Worm (Caenorhabditis elegans): ENCODE measurements around the gene mdt-8.

Gene mdt-8

ce11 chrII:11569213-11569868 lies 35.7 kb upstream of the mdt-8 start, which contains the start of the genes F54D5.23 and F54D5.4:
Gene F54D5.23, minus strand, starts transcription at chrII:11569287.
Gene F54D5.4, plus strand, starts transcription at chrII:11569818.
- TF ChIP-seq tbx-37 (GFP tag; conservative IDR thresholded peaks at IDR 0.05), result no peak
- TF ChIP-seq flt-1 (GFP tag; IDR thresholded peaks at IDR 0.05), result no peak
- TF ChIP-seq B0310.2 (tag; optimal IDR thresholded peaks at IDR 0.05), result no peak
- TF ChIP-seq hmg-4 (GFP tag; optimal IDR thresholded peaks at IDR 0.05), result no peak
- TF ChIP-seq tra-4 (tag; optimal IDR thresholded peaks at IDR 0.05), result no peak
- no peak for TF ChIP-seq tbx-11 (GFP tag; IDR thresholded peaks at IDR 0.05)
- no peak for TF ChIP-seq F13C5.2 (tag; optimal IDR thresholded peaks at IDR 0.05)
- no peak for TF ChIP-seq ama-1 (optimal IDR thresholded peaks at IDR 0.05)
- TF ChIP-seq scrt-1 (GFP tag; IDR thresholded peaks at IDR 0.05), result no peak
- TF ChIP-seq ceh-13 (GFP tag; optimal IDR thresholded peaks at IDR 0.05), result no peak
- no peak for TF ChIP-seq ceh-36 (tag; optimal IDR thresholded peaks at IDR 0.05)
- no peak for TF ChIP-seq ets-7 (tag; optimal IDR thresholded peaks at IDR 0.05)

DNA sequence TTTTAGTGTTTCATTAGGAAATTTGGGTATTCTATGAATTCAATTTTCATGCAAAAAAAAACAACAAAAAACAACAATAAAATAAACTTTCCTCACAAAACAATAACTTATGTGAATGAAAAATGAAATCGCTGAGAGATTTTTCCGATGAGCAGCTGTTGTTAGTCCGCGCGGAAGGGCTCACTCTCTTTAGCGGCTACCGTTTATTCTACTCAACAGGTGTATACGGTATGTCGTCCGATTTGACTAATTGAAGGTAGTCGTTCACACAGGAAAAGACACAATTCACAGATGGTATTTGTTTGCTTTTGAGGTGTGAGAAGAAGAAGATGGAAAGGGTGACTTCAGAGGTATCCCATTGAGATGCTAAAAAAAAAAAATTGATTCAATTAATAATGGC lies 35.1 kb upstream of the mdt-8 start:
- TF ChIP-seq tra-4 (tag; optimal IDR thresholded peaks at IDR 0.05), result no peak
- TF ChIP-seq B0310.2 (tag; optimal IDR thresholded peaks at IDR 0.05), result no peak
- no peak for TF ChIP-seq tbx-37 (GFP tag; conservative IDR thresholded peaks at IDR 0.05)
- TF ChIP-seq ceh-13 (GFP tag; optimal IDR thresholded peaks at IDR 0.05), result no peak
- no peak for TF ChIP-seq ceh-36 (tag; optimal IDR thresholded peaks at IDR 0.05)

DNA sequence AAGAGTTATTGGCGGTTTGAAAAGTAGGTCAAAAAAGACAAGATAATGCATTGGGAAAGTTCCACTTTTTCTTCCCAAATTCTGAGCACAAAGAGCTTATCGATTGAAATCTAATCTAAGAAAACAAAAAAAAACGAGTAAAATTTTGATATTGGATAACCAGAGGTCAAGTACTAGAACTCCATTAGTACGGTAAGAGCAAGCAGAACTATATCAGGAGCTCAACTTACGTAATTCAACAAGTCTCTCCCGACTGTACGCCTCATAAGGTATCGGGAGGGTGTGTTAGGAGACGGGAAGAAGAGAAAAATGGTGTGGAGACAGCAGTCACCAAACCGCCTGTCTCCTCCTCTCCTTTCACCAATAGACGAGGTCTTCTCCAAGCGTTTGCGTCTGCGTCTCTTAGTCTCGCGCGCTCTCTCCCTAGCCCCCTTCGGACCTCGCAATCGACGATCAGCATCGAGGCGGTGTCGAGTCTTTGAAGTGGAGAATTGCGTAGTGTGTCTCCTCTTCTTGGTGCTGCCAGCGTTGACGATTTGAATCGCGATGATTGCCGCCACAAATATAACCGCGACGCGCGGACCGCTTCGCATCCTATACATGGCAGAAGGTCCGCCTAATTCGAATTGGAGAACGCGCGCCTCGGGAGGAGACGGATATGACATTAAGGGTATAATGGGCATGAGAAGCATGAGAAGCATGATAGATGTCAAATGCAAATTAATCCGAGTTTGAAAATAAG lies 33.5 kb upstream of the mdt-8 start, which contains the start of gene F54D5.5:
F54D5.5 (minus strand) TSS at position 51 of the 742 bp plus-strand sequence.
- peak; percentile 16 for TF ChIP-seq F13C5.2 (tag; optimal IDR thresholded peaks at IDR 0.05)
- TF ChIP-seq ama-1 (optimal IDR thresholded peaks at IDR 0.05), result no peak
- TF ChIP-seq pes-1 (GFP tag; IDR thresholded peaks at IDR 0.05), result 0 out of 2 replicates have a peak, but pooled peaks have one; percentile 18
- TF ChIP-seq aly-1 (tag; optimal IDR thresholded peaks at IDR 0.05), result no peak
- TF ChIP-seq hmbx-1 (tag; optimal IDR thresholded peaks at IDR 0.05), result no peak
- TF ChIP-seq B0310.2 (tag; optimal IDR thresholded peaks at IDR 0.05), result no peak
- no peak for TF ChIP-seq ets-7 (tag; optimal IDR thresholded peaks at IDR 0.05)
- TF ChIP-seq ceh-36 (tag; optimal IDR thresholded peaks at IDR 0.05), result no peak
- peak; percentile 27; the same call in 1 of the 2 replicates for TF ChIP-seq flt-1 (GFP tag; IDR thresholded peaks at IDR 0.05)
- no peak for TF ChIP-seq scrt-1 (GFP tag; IDR thresholded peaks at IDR 0.05)
- 0 out of 2 replicates have a peak, but pooled peaks have one; percentile 38 for TF ChIP-seq sea-1 (GFP tag; conservative IDR thresholded peaks at IDR 0.05)
- TF ChIP-seq hmg-4 (GFP tag; optimal IDR thresholded peaks at IDR 0.05), result peak; percentile 87
- TF ChIP-seq tra-4 (tag; optimal IDR thresholded peaks at IDR 0.05), result no peak
- TF ChIP-seq tbx-37 (GFP tag; conservative IDR thresholded peaks at IDR 0.05), result no peak
- no peak for TF ChIP-seq ceh-13 (GFP tag; optimal IDR thresholded peaks at IDR 0.05)
- 0 out of 2 replicates have a peak, but pooled peaks have one; percentile 49 for TF ChIP-seq tbx-11 (GFP tag; IDR thresholded peaks at IDR 0.05)
- no peak for TF ChIP-seq hnd-1 (tag; optimal IDR thresholded peaks at IDR 0.05)

- TF ChIP-seq F13C5.2 (tag; optimal IDR thresholded peaks at IDR 0.05), result no peak
- TF ChIP-seq sea-1 (GFP tag; conservative IDR thresholded peaks at IDR 0.05), result no peak
- TF ChIP-seq tbx-11 (GFP tag; IDR thresholded peaks at IDR 0.05), result no peak
- no peak for TF ChIP-seq ets-7 (tag; optimal IDR thresholded peaks at IDR 0.05)
- TF ChIP-seq scrt-1 (GFP tag; IDR thresholded peaks at IDR 0.05), result no peak
- no peak for TF ChIP-seq pes-1 (GFP tag; IDR thresholded peaks at IDR 0.05)
- no peak for TF ChIP-seq B0310.2 (tag; optimal IDR thresholded peaks at IDR 0.05)
- no peak for TF ChIP-seq aly-1 (tag; optimal IDR thresholded peaks at IDR 0.05)
- TF ChIP-seq ceh-36 (tag; optimal IDR thresholded peaks at IDR 0.05), result no peak
- no peak for TF ChIP-seq hmg-4 (GFP tag; optimal IDR thresholded peaks at IDR 0.05)
- TF ChIP-seq ceh-13 (GFP tag; optimal IDR thresholded peaks at IDR 0.05), result no peak
- TF ChIP-seq tbx-37 (GFP tag; conservative IDR thresholded peaks at IDR 0.05), result no peak
- no peak for TF ChIP-seq hmbx-1 (tag; optimal IDR thresholded peaks at IDR 0.05)
- TF ChIP-seq ama-1 (optimal IDR thresholded peaks at IDR 0.05), result no peak
- no peak for TF ChIP-seq hnd-1 (tag; optimal IDR thresholded peaks at IDR 0.05)
- no peak for TF ChIP-seq tra-4 (tag; optimal IDR thresholded peaks at IDR 0.05)
- no peak for TF ChIP-seq flt-1 (GFP tag; IDR thresholded peaks at IDR 0.05)
Observed at ce11 chrII:11564127-11564526, 30.5 kb upstream of the mdt-8 start, which contains the start of gene F54D5.15. Gene F54D5.15, minus strand, starts transcription at chrII:11564227.

DNA sequence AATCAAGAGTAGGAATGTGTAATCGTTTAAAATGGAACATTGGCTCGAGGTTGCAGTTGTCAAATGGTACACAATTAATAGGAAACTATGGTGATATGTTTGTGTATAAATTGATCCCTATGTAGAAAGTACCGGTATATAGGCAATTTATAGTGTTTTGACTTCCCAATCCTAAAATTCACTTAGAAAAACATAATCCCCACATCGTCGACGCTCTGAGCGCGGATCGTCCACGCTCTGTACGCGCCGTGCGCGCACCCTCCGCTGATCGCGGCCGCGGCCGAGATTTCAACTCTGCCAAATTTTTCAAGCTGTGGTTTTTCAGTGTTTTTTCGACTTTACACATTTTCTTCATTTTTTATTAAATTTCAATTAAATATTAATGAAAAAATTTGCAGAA lies 22.7 kb upstream of the mdt-8 start, which contains the start of gene F54D5.17:
F54D5.17 (plus strand) TSS at position 301 of the 400 bp plus-strand sequence.
- TF ChIP-seq ama-1 (optimal IDR thresholded peaks at IDR 0.05), result no peak
- TF ChIP-seq B0310.2 (tag; optimal IDR thresholded peaks at IDR 0.05), result no peak
- no peak for TF ChIP-seq scrt-1 (GFP tag; IDR thresholded peaks at IDR 0.05)
- TF ChIP-seq flt-1 (GFP tag; IDR thresholded peaks at IDR 0.05), result no peak
- TF ChIP-seq tbx-11 (GFP tag; IDR thresholded peaks at IDR 0.05), result no peak
- no peak for TF ChIP-seq hmbx-1 (tag; optimal IDR thresholded peaks at IDR 0.05)
- TF ChIP-seq aly-1 (tag; optimal IDR thresholded peaks at IDR 0.05), result no peak
- no peak for TF ChIP-seq ets-7 (tag; optimal IDR thresholded peaks at IDR 0.05)
- TF ChIP-seq F13C5.2 (tag; optimal IDR thresholded peaks at IDR 0.05), result no peak
- no peak for TF ChIP-seq pes-1 (GFP tag; IDR thresholded peaks at IDR 0.05)
- TF ChIP-seq hnd-1 (tag; optimal IDR thresholded peaks at IDR 0.05), result no peak
- TF ChIP-seq ceh-36 (tag; optimal IDR thresholded peaks at IDR 0.05), result no peak
- TF ChIP-seq tra-4 (tag; optimal IDR thresholded peaks at IDR 0.05), result no peak
- no peak for TF ChIP-seq ceh-13 (GFP tag; optimal IDR thresholded peaks at IDR 0.05)
- no peak for TF ChIP-seq hmg-4 (GFP tag; optimal IDR thresholded peaks at IDR 0.05)

DNA sequence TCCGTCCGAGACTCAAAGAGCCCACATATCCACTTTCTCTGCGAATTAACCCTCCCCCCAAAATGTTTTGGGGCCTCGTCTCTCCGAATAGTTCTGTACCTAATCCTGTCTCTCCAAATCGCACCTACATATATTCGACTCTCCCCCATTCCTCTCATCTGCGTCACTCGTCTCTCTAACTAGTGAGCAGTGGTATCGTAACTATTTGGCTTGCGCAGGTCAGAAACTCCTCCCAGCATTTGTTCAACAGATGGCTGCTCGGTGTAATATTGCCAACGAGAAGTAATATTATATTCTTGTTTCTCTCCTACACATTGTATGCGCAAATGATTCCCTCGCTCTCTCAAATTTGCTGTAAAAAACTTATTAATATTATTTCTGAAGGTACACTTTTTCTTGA lies 22.0 kb upstream of the mdt-8 start, which contains the start of gene F54D5.24:
F54D5.24 (plus strand) TSS at position 316 of the 400 bp plus-strand sequence.
- TF ChIP-seq ceh-36 (tag; optimal IDR thresholded peaks at IDR 0.05), result no peak
- TF ChIP-seq hnd-1 (tag; optimal IDR thresholded peaks at IDR 0.05), result no peak
- TF ChIP-seq sea-1 (GFP tag; conservative IDR thresholded peaks at IDR 0.05), result no peak
- TF ChIP-seq scrt-1 (GFP tag; IDR thresholded peaks at IDR 0.05), result no peak
- no peak for TF ChIP-seq ceh-13 (GFP tag; optimal IDR thresholded peaks at IDR 0.05)
- TF ChIP-seq pes-1 (GFP tag; IDR thresholded peaks at IDR 0.05), result no peak
- TF ChIP-seq tbx-37 (GFP tag; conservative IDR thresholded peaks at IDR 0.05), result no peak
- TF ChIP-seq flt-1 (GFP tag; IDR thresholded peaks at IDR 0.05), result no peak
- TF ChIP-seq ets-7 (tag; optimal IDR thresholded peaks at IDR 0.05), result no peak
- no peak for TF ChIP-seq hmbx-1 (tag; optimal IDR thresholded peaks at IDR 0.05)
- no peak for TF ChIP-seq tbx-11 (GFP tag; IDR thresholded peaks at IDR 0.05)
- TF ChIP-seq hmg-4 (GFP tag; optimal IDR thresholded peaks at IDR 0.05), result no peak
- TF ChIP-seq F13C5.2 (tag; optimal IDR thresholded peaks at IDR 0.05), result no peak
- no peak for TF ChIP-seq aly-1 (tag; optimal IDR thresholded peaks at IDR 0.05)
- no peak for TF ChIP-seq B0310.2 (tag; optimal IDR thresholded peaks at IDR 0.05)
- TF ChIP-seq ama-1 (optimal IDR thresholded peaks at IDR 0.05), result no peak
- no peak for TF ChIP-seq tra-4 (tag; optimal IDR thresholded peaks at IDR 0.05)

Measured in whole organism, early embryonic.